Worm (Caenorhabditis elegans): Measurements from ENCODE around the gene irld-67.

DNA sequence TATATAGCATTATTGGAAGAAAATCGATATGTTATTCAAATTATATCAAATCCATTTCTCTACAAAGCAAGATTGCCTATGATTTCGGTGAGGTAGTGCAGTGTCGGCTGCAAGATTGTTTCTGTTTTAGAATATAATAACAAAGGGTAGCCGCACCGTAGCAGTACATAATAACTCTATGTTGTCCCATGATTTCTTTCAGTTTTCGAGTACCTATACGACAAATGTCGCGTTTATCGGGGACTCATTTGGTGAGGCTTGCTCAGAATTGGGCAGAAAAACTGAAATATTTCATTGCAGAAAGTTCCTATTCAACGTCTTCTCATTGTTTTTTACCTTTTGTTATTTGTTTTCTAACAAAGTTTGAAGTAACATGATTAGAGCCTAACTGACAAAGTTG lies 12.2 kb upstream of the irld-67 start, which contains the start of gene srw-79:
- TF ChIP-seq pqm-1 (tag; optimal IDR thresholded peaks at IDR 0.05), result no peak
- no peak for TF ChIP-seq hlh-30 (tag; optimal IDR thresholded peaks at IDR 0.05; ENCODE audit: insufficient read depth)
- TF ChIP-seq lin-15B (tag; optimal IDR thresholded peaks at IDR 0.05), result no peak
- no peak for TF ChIP-seq nhr-76 (tag; optimal IDR thresholded peaks at IDR 0.05)
- no peak for TF ChIP-seq ztf-7 (tag; optimal IDR thresholded peaks at IDR 0.05)
